Fruit fly (Drosophila melanogaster): ENCODE measurements around the gene CG7560.

- peak; percentile 12 for TF ChIP-seq CG7839 (tag; optimal IDR thresholded peaks at IDR 0.05)
- TF ChIP-seq ham (GFP tag; IDR thresholded peaks at IDR 0.05), result no peak
- no peak for TF ChIP-seq Mad (GFP tag; optimal IDR thresholded peaks at IDR 0.05)
- no peak for TF ChIP-seq Lpt (GFP tag; optimal IDR thresholded peaks at IDR 0.05)
- no peak for TF ChIP-seq ttk (GFP tag; IDR thresholded peaks at IDR 0.05)
- no peak for TF ChIP-seq sc (optimal IDR thresholded peaks at IDR 0.05)
- TF ChIP-seq sc (GFP tag; optimal IDR thresholded peaks at IDR 0.05), result no peak
- peak in 1 of 3 experiments; percentile 10 for TF ChIP-seq lola (GFP tag; optimal IDR thresholded peaks at IDR 0.05)
- no peak for TF ChIP-seq CG12155 (GFP tag; optimal IDR thresholded peaks at IDR 0.05)
- TF ChIP-seq sens-2 (GFP tag; IDR thresholded peaks at IDR 0.05), result no peak
Measured at dm6 chr3L:11433151-11433550, 8.2 kb downstream of the CG7560 start.
